Fruit fly (Drosophila melanogaster): ENCODE data around the gene lsn.

lsn gene

DNA sequence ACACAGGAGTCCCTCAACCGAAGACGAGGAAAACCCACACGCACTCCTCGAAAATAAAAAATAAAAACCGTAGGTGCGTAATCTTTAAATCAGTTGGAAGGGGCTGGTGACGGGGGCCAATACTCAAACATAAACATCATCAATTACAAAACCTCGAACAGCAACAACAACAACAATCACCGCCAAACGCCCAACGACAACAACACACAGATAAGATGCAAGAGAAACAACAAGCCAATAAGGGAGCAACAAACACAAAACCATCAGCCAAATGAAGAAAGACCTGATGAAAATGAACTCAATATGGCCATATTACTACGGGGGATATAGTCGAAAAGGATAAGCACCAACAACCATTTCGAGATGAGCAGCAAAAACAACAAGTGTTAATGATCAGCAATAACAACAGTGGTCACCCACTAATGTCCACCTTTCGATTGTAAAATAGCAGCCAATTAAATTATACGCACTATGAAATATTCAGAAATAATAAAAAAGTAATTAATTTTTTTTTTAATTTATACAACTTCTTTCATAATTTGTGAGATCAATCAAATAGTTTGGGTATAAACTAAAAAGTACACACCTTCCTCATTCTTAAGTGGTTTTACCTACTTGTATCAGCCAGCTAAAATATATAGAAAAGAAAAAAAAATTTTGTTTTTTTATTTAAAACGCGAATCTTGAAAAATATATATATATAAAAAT is 41.1 kb upstream of the lsn start (continued):
- TF ChIP-seq CG7987 (GFP tag; optimal IDR thresholded peaks at IDR 0.05): no peak
- TF ChIP-seq luna (GFP tag; optimal IDR thresholded peaks at IDR 0.05): no peak
- no peak for TF ChIP-seq CG9817 (tag; optimal IDR thresholded peaks at IDR 0.05)
- TF ChIP-seq CG11093 (GFP tag; IDR thresholded peaks at IDR 0.05): 0 out of 3 replicates have a peak, but pooled peaks have one; percentile 7
- no peak for TF ChIP-seq Ets65A (GFP tag)
- peak; percentile 30 for TF ChIP-seq CG8388 (GFP tag; optimal IDR thresholded peaks at IDR 0.05)
- peak; percentile 26 for TF ChIP-seq CG10654 (GFP tag; optimal IDR thresholded peaks at IDR 0.05)
- peak; percentile 81 for TF ChIP-seq Xrp1 (GFP tag; IDR thresholded peaks at IDR 0.05)
- TF ChIP-seq CG8281 (tag; optimal IDR thresholded peaks at IDR 0.05): no peak
- no peak for TF ChIP-seq CG14014 (GFP tag; IDR thresholded peaks at IDR 0.05)
- TF ChIP-seq CG6791 (GFP tag; IDR thresholded peaks at IDR 0.05; ENCODE audit: partially characterized antibody): no peak
- no peak for TF ChIP-seq CG6854 (GFP tag; optimal IDR thresholded peaks at IDR 0.05)
- no peak for TF ChIP-seq bab2 (GFP tag; optimal IDR thresholded peaks at IDR 0.05)
- no peak for TF ChIP-seq Ravus (GFP tag; IDR thresholded peaks at IDR 0.05)
- peak; percentile 45; the same call in 1 of the 3 replicates for TF ChIP-seq sr (GFP tag; IDR thresholded peaks at IDR 0.05)
- TF ChIP-seq CG7745 (tag; optimal IDR thresholded peaks at IDR 0.05): no peak
- no peak for TF ChIP-seq CG18011 (GFP tag; optimal IDR thresholded peaks at IDR 0.05)
- no peak for TF ChIP-seq CG13624 (GFP tag; optimal IDR thresholded peaks at IDR 0.05)
- no peak for TF ChIP-seq CkIIα-i1 (GFP tag; IDR thresholded peaks at IDR 0.05)
- TF ChIP-seq CG1832 (GFP tag; optimal IDR thresholded peaks at IDR 0.05): no peak
- TF ChIP-seq CG43689 (GFP tag; IDR thresholded peaks at IDR 0.05): no peak
- TF ChIP-seq Dll (GFP tag; IDR thresholded peaks at IDR 0.05; ENCODE audit: partially characterized antibody): no peak
- peak; percentile 11 for TF ChIP-seq CG18599 (GFP tag; optimal IDR thresholded peaks at IDR 0.05)
- no peak for TF ChIP-seq ATbp (GFP tag; optimal IDR thresholded peaks at IDR 0.05)
- TF ChIP-seq CG1792 (GFP tag; optimal IDR thresholded peaks at IDR 0.05): no peak
- TF ChIP-seq Aef1 (GFP tag; IDR thresholded peaks at IDR 0.05): no peak
- TF ChIP-seq jing (GFP tag; optimal IDR thresholded peaks at IDR 0.05): no peak
- no peak for TF ChIP-seq Optix (GFP tag; IDR thresholded peaks at IDR 0.05)
- no peak for TF ChIP-seq chinmo (GFP tag; IDR thresholded peaks at IDR 0.05; ENCODE audit: partially characterized antibody)
- no peak for TF ChIP-seq CG16863 (GFP tag; optimal IDR thresholded peaks at IDR 0.05)
- TF ChIP-seq CG6683 (GFP tag; optimal IDR thresholded peaks at IDR 0.05): no peak
- TF ChIP-seq HLH54F (GFP tag; optimal IDR thresholded peaks at IDR 0.05): no peak
- TF ChIP-seq CG1647 (GFP tag; optimal IDR thresholded peaks at IDR 0.05): no peak
- TF ChIP-seq CG3065 (GFP tag; optimal IDR thresholded peaks at IDR 0.05): no peak
- TF ChIP-seq E2f1 (GFP tag; IDR thresholded peaks at IDR 0.05): 0 out of 2 replicates have a peak, but pooled peaks have one; percentile 10
- TF ChIP-seq sisA (GFP tag; IDR thresholded peaks at IDR 0.05): peak; percentile 21; the same call in 1 of the 2 replicates
- peak; percentile 50; the same call in 1 of the 3 replicates for TF ChIP-seq CG11695 (GFP tag; IDR thresholded peaks at IDR 0.05)
- TF ChIP-seq wdn (GFP tag; IDR thresholded peaks at IDR 0.05): no peak
- TF ChIP-seq ken (GFP tag; IDR thresholded peaks at IDR 0.05): no peak
- no peak for TF ChIP-seq gsb (GFP tag; IDR thresholded peaks at IDR 0.05)
- TF ChIP-seq Nf-YA (GFP tag; IDR thresholded peaks at IDR 0.05): no peak
- peak; percentile 95 for TF ChIP-seq CG4360 (GFP tag; IDR thresholded peaks at IDR 0.05)
- no peak for TF ChIP-seq CG6272 (GFP tag; IDR thresholded peaks at IDR 0.05)
- no peak for TF ChIP-seq CG3726 (GFP tag; IDR thresholded peaks at IDR 0.05)
- TF ChIP-seq CG13894 (tag; optimal IDR thresholded peaks at IDR 0.05): no peak
- peak; percentile 41; the same call in 1 of the 3 replicates for TF ChIP-seq CG2199 (GFP tag; IDR thresholded peaks at IDR 0.05)
- no peak for TF ChIP-seq CG30020 (tag; optimal IDR thresholded peaks at IDR 0.05)
- TF ChIP-seq CG3281 (GFP tag; optimal IDR thresholded peaks at IDR 0.05): peak; percentile 13
- TF ChIP-seq NC2β (GFP tag; optimal IDR thresholded peaks at IDR 0.05): no peak
- TF ChIP-seq mld (GFP tag; IDR thresholded peaks at IDR 0.05; ENCODE audit: partially characterized antibody): no peak
- TF ChIP-seq Atf-2 (GFP tag; optimal IDR thresholded peaks at IDR 0.05): no peak
